Worm (Caenorhabditis elegans): ENCODE results near the gene F45H10.2.

The F45H10.2 gene

DNA sequence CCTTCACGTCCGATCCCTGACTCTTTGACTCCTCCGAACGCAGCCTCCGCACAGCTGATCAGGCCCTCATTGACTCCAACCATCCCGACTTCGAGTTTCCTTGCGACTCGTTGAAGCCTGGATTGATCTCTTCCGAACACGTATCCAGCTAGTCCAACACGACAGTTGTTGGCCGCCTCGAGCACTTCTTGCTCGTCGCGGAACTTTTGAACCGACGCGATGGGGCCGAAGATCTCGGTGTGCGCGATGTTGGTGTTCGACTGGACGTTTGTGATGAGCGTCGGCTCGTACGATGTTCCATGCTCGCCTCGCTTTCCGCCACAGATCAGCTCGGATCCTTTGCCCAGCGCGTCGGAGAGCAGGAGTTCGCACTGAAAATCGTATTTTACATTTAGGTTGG lies 5.3 kb downstream of the F45H10.2 start:
- TF ChIP-seq hlh-30 (tag; optimal IDR thresholded peaks at IDR 0.05; ENCODE audit: insufficient read depth) (no peak), che-1 (tag; optimal IDR thresholded peaks at IDR 0.05) (no peak), C08G9.2 (tag; optimal IDR thresholded peaks at IDR 0.05) (no peak), fax-1 (tag; optimal IDR thresholded peaks at IDR 0.05) (no peak), pag-3 (tag; optimal IDR thresholded peaks at IDR 0.05; ENCODE audit: borderline replicate concordance) (no peak), ceh-30 (tag; optimal IDR thresholded peaks at IDR 0.05) (no peak), unc-42 (tag; optimal IDR thresholded peaks at IDR 0.05) (no peak), ceh-2 (tag; optimal IDR thresholded peaks at IDR 0.05) (no peak), dve-1 (tag; optimal IDR thresholded peaks at IDR 0.05) (no peak), ahr-1 (tag; optimal IDR thresholded peaks at IDR 0.05) (no peak), dmd-4 (tag; optimal IDR thresholded peaks at IDR 0.05; ENCODE audit: borderline replicate concordance) (no peak), sdc-2 (tag; optimal IDR thresholded peaks at IDR 0.05) (no peak), rnt-1 (tag; optimal IDR thresholded peaks at IDR 0.05) (no peak), mec-3 (tag; optimal IDR thresholded peaks at IDR 0.05; ENCODE audit: borderline replicate concordance) (no peak), hlh-15 (tag; optimal IDR thresholded peaks at IDR 0.05) (no peak), K09A11.1 (tag; optimal IDR thresholded peaks at IDR 0.05; ENCODE audit: insufficient read depth) (no peak), lin-11 (tag; optimal IDR thresholded peaks at IDR 0.05) (no peak), eyg-1 (tag; optimal IDR thresholded peaks at IDR 0.05) (no peak)

DNA sequence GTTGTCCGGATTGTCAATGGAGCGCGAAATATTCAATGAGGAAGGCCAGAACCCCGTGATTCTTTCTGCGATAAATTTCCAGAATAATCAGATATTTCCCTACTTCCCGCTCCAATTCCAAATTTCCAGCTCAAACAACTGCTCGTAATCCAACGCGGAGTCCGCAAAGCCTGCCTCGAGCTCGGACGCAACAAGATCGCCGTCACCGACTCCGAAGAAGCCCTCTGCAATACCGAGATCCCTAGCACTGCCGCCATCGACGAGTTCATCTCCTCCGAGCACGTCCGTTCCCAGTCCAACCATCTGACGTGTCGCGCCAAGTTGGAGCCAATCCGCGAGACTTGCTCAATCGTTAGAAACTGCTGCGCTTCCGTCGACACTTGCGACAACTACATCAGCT lies 7.7 kb downstream of the F45H10.2 start:
- TF ChIP-seq rnt-1 (tag; optimal IDR thresholded peaks at IDR 0.05), result no peak
- TF ChIP-seq nhr-232 (tag; optimal IDR thresholded peaks at IDR 0.05), result no peak
- no peak for TF ChIP-seq sox-4 (tag; optimal IDR thresholded peaks at IDR 0.05)
- TF ChIP-seq eyg-1 (tag; optimal IDR thresholded peaks at IDR 0.05), result no peak
- no peak for TF ChIP-seq fkh-6 (tag; optimal IDR thresholded peaks at IDR 0.05)
- TF ChIP-seq ahr-1 (tag; optimal IDR thresholded peaks at IDR 0.05), result no peak
- TF ChIP-seq hlh-6 (tag; optimal IDR thresholded peaks at IDR 0.05), result no peak
- no peak for TF ChIP-seq hlh-30 (tag; optimal IDR thresholded peaks at IDR 0.05; ENCODE audit: insufficient read depth)
- no peak for TF ChIP-seq ceh-45 (GFP tag; IDR thresholded peaks at IDR 0.05)
- no peak for TF ChIP-seq pag-3 (tag; optimal IDR thresholded peaks at IDR 0.05; ENCODE audit: borderline replicate concordance)
- no peak for TF ChIP-seq dmd-4 (tag; optimal IDR thresholded peaks at IDR 0.05; ENCODE audit: borderline replicate concordance)
- TF ChIP-seq ama-1 (optimal IDR thresholded peaks at IDR 0.05), result no peak
- TF ChIP-seq hlh-15 (tag; optimal IDR thresholded peaks at IDR 0.05), result no peak
- no peak for TF ChIP-seq pax-1 (tag; optimal IDR thresholded peaks at IDR 0.05)
- TF ChIP-seq elt-2 (tag; optimal IDR thresholded peaks at IDR 0.05), result no peak
- TF ChIP-seq ttx-3 (tag; optimal IDR thresholded peaks at IDR 0.05), result no peak
- no peak for TF ChIP-seq hlh-8 (tag; optimal IDR thresholded peaks at IDR 0.05)
- no peak for TF ChIP-seq pat-9 (tag; optimal IDR thresholded peaks at IDR 0.05)

DNA sequence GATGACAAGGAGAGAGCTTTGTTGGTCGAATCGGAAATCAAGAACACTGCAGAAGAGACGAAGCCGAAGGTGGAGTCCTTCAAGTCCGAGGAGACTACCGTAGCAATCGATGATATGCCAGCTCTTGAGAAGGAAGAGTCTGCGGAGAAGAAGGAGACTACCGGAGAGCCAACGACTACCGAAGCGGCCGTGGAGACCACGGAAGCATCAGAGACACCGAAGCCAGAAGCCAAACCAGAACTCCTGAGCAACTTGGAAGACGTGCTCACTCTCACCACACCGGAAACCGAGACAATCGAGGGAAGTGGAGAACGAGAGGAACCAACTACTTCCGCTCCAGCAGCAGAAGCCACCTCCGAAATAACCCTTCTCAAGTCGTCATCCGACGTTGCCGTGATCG lies 8.7 kb downstream of the F45H10.2 start:
- TF ChIP-seq K02D7.2 (tag; optimal IDR thresholded peaks at IDR 0.05) (no peak), tbx-7 (tag; optimal IDR thresholded peaks at IDR 0.05) (no peak), zip-5 (tag; optimal IDR thresholded peaks at IDR 0.05) (no peak), mec-3 (tag; optimal IDR thresholded peaks at IDR 0.05; ENCODE audit: borderline replicate concordance) (no peak), ama-1 (optimal IDR thresholded peaks at IDR 0.05) (no peak), ceh-24 (tag; optimal IDR thresholded peaks at IDR 0.05) (no peak), pat-9 (tag; optimal IDR thresholded peaks at IDR 0.05) (no peak), nhr-11 (tag; optimal IDR thresholded peaks at IDR 0.05) (no peak), ceh-14 (tag; optimal IDR thresholded peaks at IDR 0.05) (no peak), dmd-4 (tag; optimal IDR thresholded peaks at IDR 0.05; ENCODE audit: borderline replicate concordance) (no peak), fax-1 (tag; optimal IDR thresholded peaks at IDR 0.05) (no peak), elt-2 (tag; optimal IDR thresholded peaks at IDR 0.05) (no peak), sox-4 (tag; optimal IDR thresholded peaks at IDR 0.05) (no peak), ceh-22 (tag; optimal IDR thresholded peaks at IDR 0.05) (no peak), ceh-19 (GFP tag; optimal IDR thresholded peaks at IDR 0.05) (no peak), tbx-2 (tag; optimal IDR thresholded peaks at IDR 0.05) (no peak), ceh-31 (tag; optimal IDR thresholded peaks at IDR 0.05) (no peak), odd-2 (tag; optimal IDR thresholded peaks at IDR 0.05) (no peak), unc-42 (tag; optimal IDR thresholded peaks at IDR 0.05) (no peak)
